Fruit fly (Drosophila melanogaster) whole organism, embryonic: ENCODE measurements around the gene CG5644.

Experiments
- ATbp ChIP-seq: fragments of 200-800 bp; sonication (Bioruptor generic); optimal IDR thresholded peaks from 2 replicates; lab custom pipeline; 2017; ENCODE audit warnings: missing biosample characterization, mild to moderate bottlenecking, missing genetic modification characterization, missing genetic modification reagents
- Ada2b ChIP-seq: fragments of 200-800 bp; sonication (Bioruptor generic); IDR thresholded peaks from 2 replicates; pipeline ENCODE4 v1.3.6; 2022; ENCODE audit warnings: missing biosample characterization, missing genetic modification characterization
- Aef1 ChIP-seq: fragments of 200-800 bp; sonication (Bioruptor generic); IDR thresholded peaks from 3 replicates; pipeline ENCODE4 v1.3.6; 2022; ENCODE audit warnings: missing biosample characterization, missing genetic modification characterization
- BEAF-32 ChIP-seq: fragments of 200-800 bp; sonication (Bioruptor generic); optimal IDR thresholded peaks from 3 replicates; lab custom pipeline; 2017; ENCODE audit warnings: missing biosample characterization, missing genetic modification characterization, mild to moderate bottlenecking, moderate library complexity, missing genetic modification reagents
- C15 ChIP-seq: fragments of 200-800 bp; sonication (Bioruptor generic); IDR thresholded peaks from 3 replicates; pipeline ENCODE4 v1.3.6; 2022; ENCODE audit warnings: missing biosample characterization, missing genetic modification characterization
- CG1024 ChIP-seq: fragments of 200-800 bp; sonication (Bioruptor generic); IDR thresholded peaks from 2 replicates; pipeline ENCODE4 v1.3.6; 2022; ENCODE audit warnings: missing biosample characterization, missing genetic modification characterization
- CG11247 ChIP-seq: fragments of 200-800 bp; sonication (Bioruptor generic); IDR thresholded peaks from 2 replicates; pipeline ENCODE4 v1.3.6; 2022; ENCODE audit warnings: missing biosample characterization, missing genetic modification characterization
- CG15601 ChIP-seq: fragments of 200-800 bp; sonication (Bioruptor generic); optimal IDR thresholded peaks from 3 replicates; lab custom pipeline; 2019; ENCODE audit warnings: missing biosample characterization, mild to moderate bottlenecking, missing genetic modification characterization, moderate library complexity
- CG17186 ChIP-seq: fragments of 200-800 bp; sonication (Bioruptor generic); optimal IDR thresholded peaks from 3 replicates; lab custom pipeline; 2017; ENCODE audit warnings: missing biosample characterization, missing genetic modification reagents, missing genetic modification characterization
- CG17385 ChIP-seq: fragments of 200-800 bp; sonication (Bioruptor generic); optimal IDR thresholded peaks from 3 replicates; lab custom pipeline; 2018; ENCODE audit warnings: missing biosample characterization, mild to moderate bottlenecking, missing genetic modification characterization
- CG18764 ChIP-seq: fragments of 200-800 bp; sonication (Bioruptor generic); optimal IDR thresholded peaks from 3 replicates; lab custom pipeline; 2016; ENCODE audit warnings: missing biosample characterization, missing genetic modification characterization
- CG2129 ChIP-seq: fragments of 200-800 bp; sonication (Bioruptor generic); IDR thresholded peaks from 2 replicates; pipeline ENCODE4 v1.3.6; 2022; ENCODE audit warnings: missing biosample characterization, missing genetic modification characterization; ENCODE audit not compliant: partially characterized antibody
- CG4282 ChIP-seq: fragments of 200-800 bp; sonication (Bioruptor generic); optimal IDR thresholded peaks from 2 replicates; lab custom pipeline; 2016; ENCODE audit warnings: missing biosample characterization, missing genetic modification characterization
- CG4424 ChIP-seq: fragments of 200-800 bp; sonication (Bioruptor generic); optimal IDR thresholded peaks from 3 replicates; lab custom pipeline; 2016; ENCODE audit warnings: missing biosample characterization, missing genetic modification characterization
- CG5180 ChIP-seq: fragments of 200-800 bp; sonication (Bioruptor generic); optimal IDR thresholded peaks from 3 replicates; lab custom pipeline; 2017; ENCODE audit warnings: missing biosample characterization, missing genetic modification characterization, mild to moderate bottlenecking, moderate library complexity, missing genetic modification reagents
- CG6791 ChIP-seq: fragments of 200-800 bp; sonication (Bioruptor generic); IDR thresholded peaks from 3 replicates; pipeline ENCODE4 v1.3.6; 2022; ENCODE audit warnings: missing biosample characterization, missing genetic modification characterization; ENCODE audit not compliant: partially characterized antibody
- CG9932 ChIP-seq: fragments of 200-800 bp; sonication (Bioruptor generic); IDR thresholded peaks from 2 replicates; pipeline ENCODE4 v1.3.6; 2022; ENCODE audit warnings: missing biosample characterization, missing genetic modification characterization
- CkIIα-i1 ChIP-seq: fragments of 200-800 bp; sonication (Bioruptor generic); IDR thresholded peaks from 2 replicates; pipeline ENCODE4 v1.3.6; 2022; ENCODE audit warnings: missing biosample characterization, missing genetic modification characterization
- Dbx ChIP-seq: fragments of 200-800 bp; sonication (Bioruptor generic); IDR thresholded peaks from 3 replicates; pipeline ENCODE4 v1.3.6; 2022; ENCODE audit warnings: missing biosample characterization, missing genetic modification characterization
- Deaf1 ChIP-seq: fragments of 200-800 bp; optimal IDR thresholded peaks from 3 replicates; lab custom pipeline; 2019; ENCODE audit warnings: missing biosample characterization, mild to moderate bottlenecking, missing genetic modification characterization, moderate library complexity
- Dek ChIP-seq: fragments of 200-800 bp; sonication (Bioruptor generic); optimal IDR thresholded peaks from 3 replicates; lab custom pipeline; 2019; ENCODE audit warnings: missing biosample characterization, mild to moderate bottlenecking, missing genetic modification characterization, moderate library complexity
- Dref ChIP-seq: fragments of 200-800 bp; sonication (Bioruptor generic); IDR thresholded peaks from 2 replicates; pipeline ENCODE4 v1.3.6; 2022; ENCODE audit warnings: missing biosample characterization, missing genetic modification characterization
- Fer1 ChIP-seq: fragments of 200-800 bp; sonication (Bioruptor generic); optimal IDR thresholded peaks from 2 replicates; lab custom pipeline; 2017; ENCODE audit warnings: missing biosample characterization, mild to moderate bottlenecking, missing genetic modification characterization
- HLH54F ChIP-seq: fragments of 200-800 bp; sonication (Bioruptor generic); optimal IDR thresholded peaks from 3 replicates; lab custom pipeline; 2016; ENCODE audit warnings: missing biosample characterization, missing genetic modification characterization
- Lpt ChIP-seq: fragments of >200 bp; optimal IDR thresholded peaks from 2 replicates; lab custom pipeline; 2018; ENCODE audit warnings: missing biosample characterization, missing genetic modification characterization
- Med ChIP-seq: fragments of 200-800 bp; sonication (Bioruptor generic); peaks from one replicate; lab custom pipeline; 2016; ENCODE audit warnings: missing biosample characterization, missing genetic modification characterization, mild to moderate bottlenecking, inconsistent platforms, moderate library complexity
- Nf-YB ChIP-seq: fragments of 200-800 bp; sonication (Bioruptor generic); optimal IDR thresholded peaks from 3 replicates; lab custom pipeline; 2019; ENCODE audit warnings: missing biosample characterization, mild to moderate bottlenecking, missing genetic modification characterization, moderate library complexity
- Rfx ChIP-seq: fragments of 200-800 bp; sonication (Bioruptor generic); IDR thresholded peaks from 2 replicates; pipeline ENCODE4 v1.3.6; 2022; ENCODE audit warnings: missing biosample characterization, missing genetic modification characterization
- Sox100B ChIP-seq: fragments of 200-800 bp; sonication (Bioruptor generic); optimal IDR thresholded peaks from 3 replicates; lab custom pipeline; 2018; ENCODE audit warnings: missing biosample characterization, mild to moderate bottlenecking, missing genetic modification characterization
- Xbp1 ChIP-seq: fragments of 200-800 bp; sonication (Bioruptor generic); optimal IDR thresholded peaks from 3 replicates; lab custom pipeline; 2016; ENCODE audit warnings: missing biosample characterization, mild to moderate bottlenecking, missing genetic modification characterization
- Xrp1 ChIP-seq: fragments of 200-800 bp; sonication (Bioruptor generic); IDR thresholded peaks from 2 replicates; pipeline ENCODE4 v1.3.6; 2022; ENCODE audit warnings: missing biosample characterization, missing genetic modification characterization
- chif ChIP-seq, 2 experiments: fragments of 200-800 bp; sonication (Bioruptor generic); optimal IDR thresholded peaks; 3 replicates each; lab custom pipeline; 2016; ENCODE audit warnings: missing biosample characterization in 2 of 2, missing genetic modification characterization in 2 of 2
- danr ChIP-seq: fragments of 200-800 bp; sonication (Bioruptor generic); IDR thresholded peaks from 2 replicates; pipeline ENCODE4 v1.3.6; 2022; ENCODE audit warnings: missing biosample characterization, missing genetic modification characterization
- emc ChIP-seq: fragments of 200-800 bp; sonication (Bioruptor generic); optimal IDR thresholded peaks from 2 replicates; lab custom pipeline; 2016; ENCODE audit warnings: missing biosample characterization, missing genetic modification characterization
- gcm2 ChIP-seq: fragments of 200-800 bp; sonication (Bioruptor generic); optimal IDR thresholded peaks from 2 replicates; lab custom pipeline; 2016; ENCODE audit warnings: missing biosample characterization, missing genetic modification characterization
- gfzf ChIP-seq: fragments of 200-800 bp; sonication (Bioruptor generic); optimal IDR thresholded peaks from 2 replicates; lab custom pipeline; 2016; ENCODE audit warnings: missing biosample characterization, mild to moderate bottlenecking, missing genetic modification characterization, moderate library complexity
- jumu ChIP-seq: fragments of 200-800 bp; sonication (Bioruptor generic); optimal IDR thresholded peaks from 3 replicates; lab custom pipeline; 2016; ENCODE audit warnings: missing biosample characterization, missing genetic modification characterization
- kni ChIP-seq: fragments of 200-800 bp; sonication (Bioruptor generic); optimal IDR thresholded peaks from 3 replicates; lab custom pipeline; 2017; ENCODE audit warnings: mild to moderate bottlenecking, missing biosample characterization, missing genetic modification reagents, missing genetic modification characterization
- knrl ChIP-seq: fragments of 200-800 bp; sonication (Bioruptor generic); IDR thresholded peaks from 3 replicates; pipeline ENCODE4 v1.3.6; 2022; ENCODE audit warnings: missing biosample characterization, missing genetic modification characterization; ENCODE audit not compliant: partially characterized antibody
- nau ChIP-seq: fragments of 200-800 bp; sonication (Bioruptor generic); optimal IDR thresholded peaks from 3 replicates; lab custom pipeline; 2017; ENCODE audit warnings: missing biosample characterization, mild to moderate bottlenecking, missing genetic modification characterization, missing genetic modification reagents
- nerfin-2 ChIP-seq: fragments of 200-800 bp; sonication (Bioruptor generic); IDR thresholded peaks from 2 replicates; pipeline ENCODE4 v1.3.6; 2022; ENCODE audit warnings: missing biosample characterization, missing genetic modification characterization; ENCODE audit not compliant: partially characterized antibody
- pb ChIP-seq: fragments of 200-800 bp; sonication (Bioruptor generic); optimal IDR thresholded peaks from 3 replicates; lab custom pipeline; 2016; ENCODE audit warnings: missing biosample characterization, missing genetic modification characterization
- pfk ChIP-seq: fragments of 200-800 bp; sonication (Bioruptor generic); optimal IDR thresholded peaks from 2 replicates; lab custom pipeline; 2018; ENCODE audit warnings: missing biosample characterization, mild to moderate bottlenecking, missing genetic modification characterization, moderate library complexity
- run ChIP-seq: fragments of 200-800 bp; sonication (Bioruptor generic); optimal IDR thresholded peaks from 3 replicates; lab custom pipeline; 2018; ENCODE audit warnings: missing biosample characterization, mild to moderate bottlenecking, missing genetic modification characterization
- sens-2 ChIP-seq: fragments of 200-800 bp; sonication (Bioruptor generic); IDR thresholded peaks from 2 replicates; pipeline ENCODE4 v1.3.6; 2022; ENCODE audit warnings: missing biosample characterization, missing genetic modification characterization
- seq ChIP-seq: fragments of 200-800 bp; sonication (Bioruptor generic); IDR thresholded peaks from 2 replicates; pipeline ENCODE4 v1.3.6; 2022; ENCODE audit warnings: missing biosample characterization, missing genetic modification characterization
- stwl ChIP-seq: fragments of 200-800 bp; sonication (Bioruptor generic); optimal IDR thresholded peaks from 3 replicates; lab custom pipeline; 2018; ENCODE audit warnings: missing biosample characterization, mild to moderate bottlenecking, missing genetic modification characterization, moderate library complexity
- trh ChIP-seq: fragments of 200-800 bp; sonication (Bioruptor generic); optimal IDR thresholded peaks from 2 replicates; lab custom pipeline; 2016; ENCODE audit warnings: missing biosample characterization, missing genetic modification characterization
- unc-4 ChIP-seq: fragments of 200-800 bp; sonication (Bioruptor generic); IDR thresholded peaks from 2 replicates; pipeline ENCODE4 v1.3.6; 2022; ENCODE audit warnings: missing biosample characterization, missing genetic modification characterization; ENCODE audit not compliant: partially characterized antibody
- vnd ChIP-seq: fragments of 200-800 bp; sonication (Bioruptor generic); IDR thresholded peaks from 3 replicates; pipeline ENCODE4 v1.3.6; 2022; ENCODE audit warnings: missing biosample characterization, missing genetic modification characterization; ENCODE audit not compliant: partially characterized antibody

Gene CG5644

dm6 chr3L:8966324-8967011 is 13.2 kb downstream of the CG5644 start, which contains the start of the genes CG5653 and CG5021 (continued):
- TF ChIP-seq Nf-YB (GFP tag; lab: Kevin White, UChicago) (no peak), trh (GFP tag; lab: Kevin White, UChicago) (no peak), jumu (GFP tag; lab: Kevin White, UChicago) (no peak), nerfin-2 (GFP tag; lab: Robert Waterston, UW) (no peak), HLH54F (GFP tag; lab: Kevin White, UChicago) (no peak), Fer1 (GFP tag; lab: Kevin White, UChicago) (no peak), stwl (tag; lab: Kevin White, UChicago) (peak; percentile 53), unc-4 (GFP tag; lab: Robert Waterston, UW) (peak; percentile 57), Sox100B (no peak), gfzf (GFP tag; lab: Kevin White, UChicago) (peak; percentile 27), CG4282 (GFP tag; lab: Kevin White, UChicago) (no peak), Xbp1 (GFP tag; lab: Kevin White, UChicago) (no peak), run (tag; lab: Kevin White, UChicago) (no peak), CG9932 (no peak), danr (GFP tag; lab: Robert Waterston, UW) (no peak), CG1024 (GFP tag; lab: Robert Waterston, UW) (no peak), seq (GFP tag; lab: Robert Waterston, UW) (no peak), CG5180 (GFP tag; lab: Kevin White, UChicago) (no peak), vnd (GFP tag; lab: Robert Waterston, UW) (peak; percentile 56; the same call in 2 of the 3 replicates), CG17385 (no peak), knrl (GFP tag; lab: Robert Waterston, UW) (peak; percentile 59), Xrp1 (GFP tag; lab: Robert Waterston, UW) (0 out of 2 replicates have a peak, but pooled peaks have one; percentile 8), Dek (tag; lab: Kevin White, UChicago) (no peak), gcm2 (GFP tag; lab: Kevin White, UChicago) (no peak), CG2129 (GFP tag; lab: Robert Waterston, UW) (no peak), CG4424 (GFP tag; lab: Kevin White, UChicago) (no peak), pb (GFP tag; lab: Kevin White, UChicago) (no peak), CG6791 (peak; percentile 75; the same call in 2 of the 3 replicates), CkIIα-i1 (GFP tag; lab: Robert Waterston, UW) (no peak), Ada2b (no peak), CG11247 (GFP tag; lab: Robert Waterston, UW) (no peak), nau (GFP tag; lab: Kevin White, UChicago) (no peak), Dref (GFP tag; lab: Robert Waterston, UW) (peak; percentile 96), BEAF-32 (GFP tag; lab: Kevin White, UChicago) (peak; percentile 61), Dbx (GFP tag; lab: Robert Waterston, UW) (no peak), pfk (GFP tag; lab: Kevin White, UChicago) (no peak), CG17186 (no peak), Aef1 (GFP tag; lab: Robert Waterston, UW) (peak; percentile 31; the same call in 1 of the 3 replicates), kni (no peak), Deaf1 (tag; lab: Kevin White, UChicago) (no peak), ATbp (GFP tag; lab: Kevin White, UChicago) (no peak), Rfx (GFP tag; lab: Robert Waterston, UW) (no peak), chif (GFP tag; optimal IDR thresholded peaks at IDR 0.05; lab: Kevin White, UChicago) (no peak), emc (GFP tag; lab: Kevin White, UChicago) (no peak), CG18764 (GFP tag; lab: Kevin White, UChicago) (no peak), CG15601 (tag; lab: Kevin White, UChicago) (no peak), Lpt (GFP tag; lab: Kevin White, UChicago) (no peak), Med (GFP tag; lab: Kevin White, UChicago) (peak; percentile 24), C15 (GFP tag; lab: Robert Waterston, UW) (no peak), sens-2 (GFP tag; lab: Robert Waterston, UW) (no peak)
